Fruit fly (Drosophila melanogaster): ENCODE measurements around the gene Mpp6.

Gene Mpp6

dm6 chr2L:21158554-21158953 lies 2.5 kb downstream of the Mpp6 start, which contains the start of the genes Coq3 and Pld3 (continued):
- TF ChIP-seq Asciz (GFP tag; optimal IDR thresholded peaks at IDR 0.05) (peak; percentile 80), Rfx (GFP tag; IDR thresholded peaks at IDR 0.05) (peak; percentile 89), C15 (GFP tag; IDR thresholded peaks at IDR 0.05) (no peak), ap (GFP tag; IDR thresholded peaks at IDR 0.05) (0 out of 2 replicates have a peak, but pooled peaks have one; percentile 19), Fer1 (GFP tag; optimal IDR thresholded peaks at IDR 0.05) (peak; percentile 90), lab (GFP tag; optimal IDR thresholded peaks at IDR 0.05) (peak; percentile 92), CG15601 (tag; optimal IDR thresholded peaks at IDR 0.05) (peak; percentile 73), Pdp1 (GFP tag; optimal IDR thresholded peaks at IDR 0.05) (peak; percentile 55 to 66), btn (GFP tag; optimal IDR thresholded peaks at IDR 0.05) (no peak), CG7786 (GFP tag; optimal IDR thresholded peaks at IDR 0.05) (peak; percentile 65), tio (GFP tag; optimal IDR thresholded peaks at IDR 0.05) (peak; percentile 77), YL-1 (GFP tag; optimal IDR thresholded peaks at IDR 0.05) (peak; percentile 47), CG8281 (tag; optimal IDR thresholded peaks at IDR 0.05) (peak; percentile 37), CG12104 (GFP tag; optimal IDR thresholded peaks at IDR 0.05) (peak; percentile 54), peb (GFP tag; IDR thresholded peaks at IDR 0.05) (0 out of 2 replicates have a peak, but pooled peaks have one; percentile 13), lola (GFP tag; optimal IDR thresholded peaks at IDR 0.05) (peak in 1 of 3 experiments; percentile 69), fd102C (GFP tag; optimal IDR thresholded peaks at IDR 0.05) (no peak), dm (GFP tag; optimal IDR thresholded peaks at IDR 0.05) (no peak), CG12219 (GFP tag; optimal IDR thresholded peaks at IDR 0.05) (peak; percentile 56), ftz-f1 (GFP tag; optimal IDR thresholded peaks at IDR 0.05) (no peak), shn (GFP tag; optimal IDR thresholded peaks at IDR 0.05) (peak; percentile 42), CG13775 (GFP tag; optimal IDR thresholded peaks at IDR 0.05) (peak; percentile 80), Eip74EF (GFP tag; optimal IDR thresholded peaks at IDR 0.05) (no peak), Dip3 (GFP tag; optimal IDR thresholded peaks at IDR 0.05) (peak; percentile 72), Kr (GFP tag; optimal IDR thresholded peaks at IDR 0.05) (no peak), pnt (GFP tag; optimal IDR thresholded peaks at IDR 0.05) (peak; percentile 50), zen2 (GFP tag; IDR thresholded peaks at IDR 0.05; ENCODE audit: partially characterized antibody) (no peak), ash1 (GFP tag; optimal IDR thresholded peaks at IDR 0.05) (peak; percentile 37), tap (tag; optimal IDR thresholded peaks at IDR 0.05) (peak; percentile 72), CG6272 (GFP tag; IDR thresholded peaks at IDR 0.05) (0 out of 2 replicates have a peak, but pooled peaks have one; percentile 44), pum (GFP tag; optimal IDR thresholded peaks at IDR 0.05) (peak; percentile 54), Mes4 (GFP tag; optimal IDR thresholded peaks at IDR 0.05) (peak; percentile 23), NC2β (GFP tag; optimal IDR thresholded peaks at IDR 0.05) (peak; percentile 60), CG14860 (GFP tag; IDR thresholded peaks at IDR 0.05; ENCODE audit: partially characterized antibody) (no peak), Spps (tag; optimal IDR thresholded peaks at IDR 0.05) (peak; percentile 58), CG12236 (GFP tag; optimal IDR thresholded peaks at IDR 0.05) (no peak), slbo (GFP tag; IDR thresholded peaks at IDR 0.05) (peak; percentile 89), mirr (GFP tag; optimal IDR thresholded peaks at IDR 0.05) (peak; percentile 49), CG17328 (GFP tag; IDR thresholded peaks at IDR 0.05) (peak; percentile 76), nau (GFP tag; optimal IDR thresholded peaks at IDR 0.05) (no peak), ranshi (GFP tag; IDR thresholded peaks at IDR 0.05) (peak; percentile 79), nerfin-2 (GFP tag; IDR thresholded peaks at IDR 0.05; ENCODE audit: partially characterized antibody) (no peak), chn (GFP tag; optimal IDR thresholded peaks at IDR 0.05) (peak; percentile 73), Med (GFP tag) (peak; percentile 97), ewg (GFP tag; optimal IDR thresholded peaks at IDR 0.05) (peak; percentile 54), zfh1 (GFP tag; IDR thresholded peaks at IDR 0.05) (peak; percentile 90), trem (tag; optimal IDR thresholded peaks at IDR 0.05) (peak; percentile 70), NC2α (GFP tag; optimal IDR thresholded peaks at IDR 0.05) (no peak), Adf1 (GFP tag; IDR thresholded peaks at IDR 0.05) (peak; percentile 56), h (optimal IDR thresholded peaks at IDR 0.05) (no peak), Opbp (GFP tag; IDR thresholded peaks at IDR 0.05; ENCODE audit: partially characterized antibody) (no peak)
